Worm (Caenorhabditis elegans): ENCODE results near the gene fbxc-50.

- TF ChIP-seq flt-1 (GFP tag; IDR thresholded peaks at IDR 0.05), result no peak
- TF ChIP-seq ztf-29 (GFP tag; IDR thresholded peaks at IDR 0.05), result no peak
- TF ChIP-seq tab-1 (GFP tag; IDR thresholded peaks at IDR 0.05), result no peak
- TF ChIP-seq cog-1 (tag; optimal IDR thresholded peaks at IDR 0.05), result no peak
Measured at ce11 chrII:3277686-3278085, 29.8 kb upstream of the fbxc-50 start, which contains the start of gene F02E11.4.
